Fruit fly (Drosophila melanogaster): ENCODE measurements around the gene CG14401.

DNA sequence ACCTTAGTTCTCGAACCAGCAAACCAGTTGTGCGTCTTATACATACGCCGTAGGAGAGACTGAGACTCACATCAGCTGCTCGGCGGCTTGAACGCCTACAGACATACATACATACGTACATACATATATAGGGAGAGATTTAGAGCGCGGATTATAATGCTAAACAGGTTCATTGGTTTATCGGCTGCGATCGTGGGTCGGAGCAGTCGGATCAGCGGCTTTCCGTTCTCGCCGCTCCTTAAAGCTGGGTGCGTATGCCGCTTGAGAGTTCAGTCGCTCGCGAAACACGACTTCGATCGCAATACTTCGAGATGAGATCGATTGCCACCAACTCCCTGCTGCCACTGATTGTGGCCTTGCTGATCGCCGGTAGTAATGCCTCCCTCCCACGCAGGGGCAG lies 44.4 kb upstream of the CG14401 start:
- TF ChIP-seq CG8301 (tag; optimal IDR thresholded peaks at IDR 0.05) (no peak), rn (GFP tag; IDR thresholded peaks at IDR 0.05) (no peak), CG17806 (tag; optimal IDR thresholded peaks at IDR 0.05) (no peak), CG9948 (tag; optimal IDR thresholded peaks at IDR 0.05) (no peak), EcR (GFP tag; optimal IDR thresholded peaks at IDR 0.05) (peak; percentile 89), CG4496 (GFP tag; IDR thresholded peaks at IDR 0.05) (no peak), CG12605 (GFP tag; IDR thresholded peaks at IDR 0.05) (peak; percentile 57; the same call in 1 of the 2 replicates), fd96Ca (GFP tag; IDR thresholded peaks at IDR 0.05) (no peak), CG14655 (GFP tag; optimal IDR thresholded peaks at IDR 0.05) (no peak), gl (tag; optimal IDR thresholded peaks at IDR 0.05) (peak; percentile 16)

All from whole organism, pupa.